Worm (Caenorhabditis elegans) whole organism, early embryonic: ENCODE data around the gene ugt-12.

Experiments used
- B0310.2 ChIP-seq: sonication (generic microtip); optimal IDR thresholded peaks from 2 replicates; lab custom pipeline; 2016; ENCODE audit warnings: mild to moderate bottlenecking, missing genetic modification characterization, missing compliant biosample characterization
- F13C5.2 ChIP-seq: sonication (generic microtip); optimal IDR thresholded peaks from 2 replicates; lab custom pipeline; 2017; ENCODE audit warnings: mild to moderate bottlenecking, missing genetic modification characterization, inconsistent platforms, missing compliant biosample characterization
- aly-1 ChIP-seq: sonication (generic microtip); optimal IDR thresholded peaks from 2 replicates; lab custom pipeline; 2016; ENCODE audit warnings: missing genetic modification characterization, missing compliant biosample characterization
- ama-1 ChIP-seq: fragments of 150-350 bp; optimal IDR thresholded peaks from 2 replicates; lab custom pipeline; 2014
- ceh-36 ChIP-seq: sonication (generic microtip); optimal IDR thresholded peaks from 2 replicates; lab custom pipeline; 2016; ENCODE audit warnings: missing genetic modification characterization, inconsistent platforms, missing compliant biosample characterization
- ets-7 ChIP-seq: sonication (generic microtip); optimal IDR thresholded peaks from 2 replicates; lab custom pipeline; 2016; ENCODE audit warnings: missing genotype, missing genetic modification characterization, missing compliant biosample characterization
- flt-1 ChIP-seq: fragments of 200-800 bp; sonication (Bioruptor generic); IDR thresholded peaks from 2 replicates; pipeline ENCODE4 v1.3.6; 2022; ENCODE audit warnings: missing genetic modification characterization, missing compliant biosample characterization
- hmbx-1 ChIP-seq: sonication (generic microtip); optimal IDR thresholded peaks from 2 replicates; lab custom pipeline; 2016; ENCODE audit warnings: mild to moderate bottlenecking, missing genetic modification characterization, missing compliant biosample characterization
- pes-1 ChIP-seq: fragments of 200-800 bp; sonication (Bioruptor generic); IDR thresholded peaks from 2 replicates; pipeline ENCODE4 v1.3.6; 2022; ENCODE audit warnings: missing genetic modification reagents, missing genetic modification characterization, missing compliant biosample characterization
- tbx-11 ChIP-seq: fragments of 200-800 bp; sonication (Bioruptor generic); IDR thresholded peaks from 2 replicates; pipeline ENCODE4 v1.3.6; 2022; ENCODE audit warnings: missing genetic modification characterization, missing compliant biosample characterization
- tra-4 ChIP-seq: sonication (generic microtip); optimal IDR thresholded peaks from 2 replicates; lab custom pipeline; 2017; ENCODE audit warnings: missing genetic modification characterization, missing compliant biosample characterization

- no peak for TF ChIP-seq tbx-11 (GFP tag; lab: Robert Waterston, UW)
- no peak for TF ChIP-seq pes-1 (GFP tag; lab: Robert Waterston, UW)
- TF ChIP-seq flt-1 (GFP tag; lab: Robert Waterston, UW): no peak
- no peak for TF ChIP-seq ama-1 (lab: Kevin White, UChicago)
- TF ChIP-seq ets-7 (tag; lab: Kevin White, UChicago): no peak
- no peak for TF ChIP-seq aly-1 (tag; lab: Kevin White, UChicago)
- no peak for TF ChIP-seq F13C5.2 (tag; lab: Kevin White, UChicago)
- TF ChIP-seq tra-4 (tag; lab: Kevin White, UChicago): no peak
- no peak for TF ChIP-seq hmbx-1 (tag; lab: Kevin White, UChicago)
- no peak for TF ChIP-seq B0310.2 (tag; lab: Kevin White, UChicago)
- no peak for TF ChIP-seq ceh-36
Observed at ce11 chrV:4870627-4871026, 18.8 kb downstream of the ugt-12 start.
